Fruit fly (Drosophila melanogaster) whole organism, embryonic: ENCODE results near the gene bor.

Experiments used
- Bdp1 ChIP-seq: fragments of 200-800 bp; sonication (Bioruptor generic); optimal IDR thresholded peaks from 3 replicates; lab custom pipeline; 2016; ENCODE audit warnings: missing biosample characterization, missing genetic modification characterization
- CG12942 ChIP-seq: fragments of 200-800 bp; sonication (Bioruptor generic); optimal IDR thresholded peaks from 3 replicates; lab custom pipeline; 2016; ENCODE audit warnings: missing biosample characterization, missing genetic modification characterization
- CG13624 ChIP-seq: fragments of 200-800 bp; sonication (Bioruptor generic); optimal IDR thresholded peaks from 2 replicates; lab custom pipeline; 2016; ENCODE audit warnings: missing biosample characterization, missing genetic modification characterization
- CG13894 ChIP-seq: fragments of 200-800 bp; sonication (Bioruptor generic); optimal IDR thresholded peaks from 3 replicates; lab custom pipeline; 2018; ENCODE audit warnings: missing biosample characterization, mild to moderate bottlenecking, missing genetic modification characterization, moderate library complexity
- CG17186 ChIP-seq: fragments of 200-800 bp; sonication (Bioruptor generic); optimal IDR thresholded peaks from 3 replicates; lab custom pipeline; 2017; ENCODE audit warnings: missing biosample characterization, missing genetic modification reagents, missing genetic modification characterization
- CG17568 ChIP-seq: fragments of 200-800 bp; sonication (Bioruptor generic); optimal IDR thresholded peaks from 2 replicates; lab custom pipeline; 2018; ENCODE audit warnings: missing biosample characterization, mild to moderate bottlenecking, missing genetic modification characterization, moderate library complexity
- CG18262 ChIP-seq: fragments of 200-800 bp; optimal IDR thresholded peaks from 3 replicates; lab custom pipeline; 2019; ENCODE audit warnings: missing biosample characterization, mild to moderate bottlenecking, missing genetic modification characterization, moderate library complexity
- CG18764 ChIP-seq: fragments of 200-800 bp; sonication (Bioruptor generic); optimal IDR thresholded peaks from 3 replicates; lab custom pipeline; 2016; ENCODE audit warnings: missing biosample characterization, missing genetic modification characterization
- CG31388 ChIP-seq: fragments of 200-800 bp; sonication (Bioruptor generic); optimal IDR thresholded peaks from 2 replicates; lab custom pipeline; 2016; ENCODE audit warnings: missing biosample characterization, missing genetic modification characterization
- CG3847 ChIP-seq: fragments of 200-800 bp; sonication (Bioruptor generic); IDR thresholded peaks from 2 replicates; pipeline ENCODE4 v1.3.6; 2022; ENCODE audit warnings: missing biosample characterization, missing genetic modification characterization
- CG5180 ChIP-seq: fragments of 200-800 bp; sonication (Bioruptor generic); optimal IDR thresholded peaks from 3 replicates; lab custom pipeline; 2017; ENCODE audit warnings: missing biosample characterization, missing genetic modification characterization, mild to moderate bottlenecking, moderate library complexity, missing genetic modification reagents
- CG5245 ChIP-seq: fragments of 200-800 bp; sonication (Bioruptor generic); optimal IDR thresholded peaks from 3 replicates; lab custom pipeline; 2016; ENCODE audit warnings: missing biosample characterization, missing genetic modification characterization
- CG7357 ChIP-seq: fragments of 200-800 bp; sonication (Bioruptor generic); IDR thresholded peaks from 3 replicates; pipeline ENCODE4 v1.3.6; 2022; ENCODE audit warnings: missing biosample characterization, missing genetic modification characterization
- CG8290 ChIP-seq, 3 experiments: fragments of 200-800 bp; sonication (Bioruptor generic); optimal IDR thresholded peaks; 2 replicates each; lab custom pipeline; 2016 to 2019; ENCODE audit warnings: missing biosample characterization in 3 of 3, missing genetic modification characterization in 3 of 3, mild to moderate bottlenecking in 2 of 3, moderate library complexity in 1 of 3
- CG8388 ChIP-seq: fragments of 200-800 bp; sonication (Bioruptor generic); optimal IDR thresholded peaks from 2 replicates; lab custom pipeline; 2019; ENCODE audit warnings: missing biosample characterization, mild to moderate bottlenecking, missing genetic modification characterization, moderate library complexity
- CG8944 ChIP-seq: fragments of 200-800 bp; sonication (Bioruptor generic); optimal IDR thresholded peaks from 3 replicates; lab custom pipeline; 2016; ENCODE audit warnings: missing biosample characterization, missing genetic modification characterization
- CG9437 ChIP-seq: fragments of 200-800 bp; sonication (Bioruptor generic); optimal IDR thresholded peaks from 2 replicates; lab custom pipeline; 2018; ENCODE audit warnings: missing biosample characterization, mild to moderate bottlenecking, missing genetic modification characterization
- CG9727 ChIP-seq: fragments of 200-800 bp; sonication (Bioruptor generic); optimal IDR thresholded peaks from 3 replicates; lab custom pipeline; 2017; ENCODE audit warnings: missing biosample characterization, mild to moderate bottlenecking, missing genetic modification characterization
- D ChIP-seq, 2 experiments: fragments of 200-800 bp in 1 of 2; fragments of >200 bp in 1 of 2; sonication (Bioruptor generic) in 1 of 2; optimal IDR thresholded peaks; 2 replicates in 1 of 2; 3 replicates in 1 of 2; lab custom pipeline; 2017; ENCODE audit warnings: mild to moderate bottlenecking in 1 of 2, missing biosample characterization in 1 of 2, missing genetic modification characterization in 1 of 2, missing genetic modification reagents in 1 of 2
- Dip2 ChIP-seq: fragments of 200-800 bp; sonication (Bioruptor generic); IDR thresholded peaks from 2 replicates; pipeline ENCODE4 v1.3.6; 2022; ENCODE audit warnings: missing biosample characterization, missing genetic modification characterization
- HLH54F ChIP-seq: fragments of 200-800 bp; sonication (Bioruptor generic); optimal IDR thresholded peaks from 3 replicates; lab custom pipeline; 2016; ENCODE audit warnings: missing biosample characterization, missing genetic modification characterization
- NfI ChIP-seq: fragments of 200-800 bp; sonication (Bioruptor generic); optimal IDR thresholded peaks from 3 replicates; lab custom pipeline; 2018; ENCODE audit warnings: missing biosample characterization, mild to moderate bottlenecking, missing genetic modification characterization, moderate library complexity
- Opbp ChIP-seq: fragments of 200-800 bp; sonication (Bioruptor generic); IDR thresholded peaks from 3 replicates; pipeline ENCODE4 v1.3.6; 2022; ENCODE audit warnings: missing biosample characterization, missing genetic modification characterization; ENCODE audit not compliant: partially characterized antibody
- Ssrp ChIP-seq: fragments of 200-800 bp; sonication (Bioruptor generic); optimal IDR thresholded peaks from 2 replicates; lab custom pipeline; 2018; ENCODE audit warnings: missing biosample characterization, mild to moderate bottlenecking, missing genetic modification characterization, moderate library complexity
- abd-A ChIP-seq: fragments of 200-800 bp; sonication (Bioruptor generic); optimal IDR thresholded peaks from 3 replicates; lab custom pipeline; 2019; ENCODE audit warnings: missing biosample characterization, mild to moderate bottlenecking, missing genetic modification characterization, moderate library complexity
- ash1 ChIP-seq: fragments of 200-800 bp; sonication (Bioruptor generic); optimal IDR thresholded peaks from 2 replicates; lab custom pipeline; 2018; ENCODE audit warnings: missing biosample characterization, mild to moderate bottlenecking, missing genetic modification characterization
- bab2 ChIP-seq: fragments of 200-800 bp; sonication (Bioruptor generic); optimal IDR thresholded peaks from 2 replicates; lab custom pipeline; 2016; ENCODE audit warnings: missing biosample characterization, missing genetic modification characterization
- gcm ChIP-seq: fragments of 200-800 bp; sonication (Bioruptor generic); optimal IDR thresholded peaks from 2 replicates; lab custom pipeline; 2019; ENCODE audit warnings: missing biosample characterization, mild to moderate bottlenecking, missing genetic modification characterization, moderate library complexity
- grn ChIP-seq: fragments of 200-800 bp; sonication (Bioruptor generic); optimal IDR thresholded peaks from 3 replicates; lab custom pipeline; 2017; ENCODE audit warnings: missing biosample characterization, missing genetic modification characterization
- gsb-n ChIP-seq: fragments of 200-800 bp; sonication (Bioruptor generic); optimal IDR thresholded peaks from 3 replicates; lab custom pipeline; 2018; ENCODE audit warnings: missing biosample characterization, mild to moderate bottlenecking, missing genetic modification characterization
- ind ChIP-seq: fragments of 200-800 bp; sonication (Bioruptor generic); optimal IDR thresholded peaks from 3 replicates; lab custom pipeline; 2016; ENCODE audit warnings: missing biosample characterization, missing genetic modification characterization
- jumu ChIP-seq: fragments of 200-800 bp; sonication (Bioruptor generic); optimal IDR thresholded peaks from 3 replicates; lab custom pipeline; 2016; ENCODE audit warnings: missing biosample characterization, missing genetic modification characterization
- knrl ChIP-seq: fragments of 200-800 bp; sonication (Bioruptor generic); IDR thresholded peaks from 3 replicates; pipeline ENCODE4 v1.3.6; 2022; ENCODE audit warnings: missing biosample characterization, missing genetic modification characterization; ENCODE audit not compliant: partially characterized antibody
- nau ChIP-seq: fragments of 200-800 bp; sonication (Bioruptor generic); optimal IDR thresholded peaks from 3 replicates; lab custom pipeline; 2017; ENCODE audit warnings: missing biosample characterization, mild to moderate bottlenecking, missing genetic modification characterization, missing genetic modification reagents
- nom ChIP-seq: fragments of 200-800 bp; sonication (Bioruptor generic); optimal IDR thresholded peaks from 2 replicates; lab custom pipeline; 2017; ENCODE audit warnings: missing biosample characterization, missing genetic modification characterization, mild to moderate bottlenecking, moderate library complexity, missing genetic modification reagents
- org-1 ChIP-seq: fragments of 200-800 bp; sonication (Bioruptor generic); optimal IDR thresholded peaks from 2 replicates; lab custom pipeline; 2017; ENCODE audit warnings: missing biosample characterization, missing genetic modification characterization
- sc ChIP-seq, 3 experiments: fragments of >200 bp in 2 of 3; fragments of 200-800 bp in 1 of 3; sonication (Bioruptor generic) in 1 of 3; optimal IDR thresholded peaks; 2 replicates in 2 of 3; 3 replicates in 1 of 3; lab custom pipeline; 2017; ENCODE audit warnings: mild to moderate bottlenecking in 1 of 3, missing biosample characterization in 1 of 3, missing genetic modification characterization in 1 of 3, missing genetic modification reagents in 1 of 3
- tll ChIP-seq, 2 experiments: fragments of 200-800 bp in 1 of 2; fragments of >200 bp in 1 of 2; sonication (Bioruptor generic) in 1 of 2; optimal IDR thresholded peaks; 2 replicates each; lab custom pipeline; 2017 to 2019; ENCODE audit warnings: missing biosample characterization in 2 of 2, missing genetic modification characterization in 2 of 2, mild to moderate bottlenecking in 1 of 2, moderate library complexity in 1 of 2
- trh ChIP-seq: fragments of 200-800 bp; sonication (Bioruptor generic); optimal IDR thresholded peaks from 2 replicates; lab custom pipeline; 2016; ENCODE audit warnings: missing biosample characterization, missing genetic modification characterization
- vfl ChIP-seq: fragments of 200-800 bp; sonication (Bioruptor generic); optimal IDR thresholded peaks from 2 replicates; lab custom pipeline; 2016; ENCODE audit warnings: missing biosample characterization, missing genetic modification characterization
- vnd ChIP-seq: fragments of 200-800 bp; sonication (Bioruptor generic); IDR thresholded peaks from 3 replicates; pipeline ENCODE4 v1.3.6; 2022; ENCODE audit warnings: missing biosample characterization, missing genetic modification characterization; ENCODE audit not compliant: partially characterized antibody
- zen ChIP-seq: fragments of 200-800 bp; sonication (Bioruptor generic); optimal IDR thresholded peaks from 3 replicates; lab custom pipeline; 2018; ENCODE audit warnings: missing biosample characterization, mild to moderate bottlenecking, missing genetic modification characterization, moderate library complexity

Gene bor

dm6 chr3R:16241102-16241779 is 22.7 kb downstream of the bor start (continued):
- TF ChIP-seq ind (GFP tag; lab: Kevin White, UChicago) (peak; percentile 8), CG7357 (GFP tag; lab: Robert Waterston, UW) (0 out of 3 replicates have a peak, but pooled peaks have one; percentile 16), vnd (GFP tag; lab: Robert Waterston, UW) (no peak), gcm (GFP tag; lab: Kevin White, UChicago) (peak; percentile 32), ash1 (GFP tag; lab: Kevin White, UChicago) (peak; percentile 48), nau (GFP tag; lab: Kevin White, UChicago) (peak; percentile 47), CG5245 (GFP tag; lab: Kevin White, UChicago) (no peak), CG12942 (GFP tag; lab: Kevin White, UChicago) (no peak), CG18764 (GFP tag; lab: Kevin White, UChicago) (peak; percentile 13), CG8944 (GFP tag; lab: Kevin White, UChicago) (no peak), abd-A (peak; percentile 96), CG17568 (GFP tag; lab: Kevin White, UChicago) (peak; percentile 50), D (optimal IDR thresholded peaks at IDR 0.05; lab: Kevin White, UChicago) (peak; percentile 33), D (GFP tag; optimal IDR thresholded peaks at IDR 0.05; lab: Kevin White, UChicago) (peak; percentile 0), CG3847 (no peak), CG18262 (tag; lab: Kevin White, UChicago) (peak; percentile 87), Opbp (no peak), Dip2 (GFP tag; lab: Robert Waterston, UW) (no peak), knrl (GFP tag; lab: Robert Waterston, UW) (no peak), CG17186 (no peak), gsb-n (peak; percentile 29), zen (tag; lab: Kevin White, UChicago) (no peak), NfI (GFP tag; lab: Kevin White, UChicago) (peak; percentile 49), CG8388 (GFP tag; lab: Kevin White, UChicago) (no peak), CG31388 (GFP tag; lab: Kevin White, UChicago) (no peak)

DNA sequence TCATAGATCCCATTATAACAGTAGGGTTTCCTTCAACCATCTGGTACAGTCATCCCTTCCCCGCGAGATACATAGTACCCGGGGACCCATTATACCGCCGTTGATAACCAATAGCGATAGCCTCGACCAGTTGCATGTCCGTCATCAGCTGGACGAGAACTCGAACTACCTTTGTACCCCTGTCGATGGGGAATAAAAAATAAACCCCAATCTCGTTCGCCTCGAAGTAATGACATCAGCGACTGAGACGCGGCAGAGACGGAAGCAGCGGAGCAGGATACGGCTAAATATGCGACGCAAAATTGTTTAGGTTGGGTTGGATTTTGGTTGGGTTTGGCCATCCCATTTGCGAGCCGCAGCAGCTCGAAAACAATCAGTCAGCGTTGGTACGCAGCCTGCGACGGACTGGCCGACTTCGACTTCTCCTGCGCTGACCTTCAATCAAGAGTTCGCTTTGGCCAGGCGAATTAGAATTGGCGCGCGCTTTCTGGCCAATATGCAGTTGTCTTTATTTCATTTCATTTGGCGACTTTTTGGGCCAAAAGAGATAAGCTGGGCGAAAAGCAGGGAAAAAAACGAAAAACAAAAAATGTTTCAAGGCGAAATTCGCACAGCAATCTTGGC is 23.3 kb downstream of the bor start:
- TF ChIP-seq CG8290 (GFP tag; optimal IDR thresholded peaks at IDR 0.05; lab: Kevin White, UChicago): no peak
- TF ChIP-seq CG8290 (tag; optimal IDR thresholded peaks at IDR 0.05; lab: Kevin White, UChicago): peak in 1 of 2 experiments; percentile 35
- TF ChIP-seq org-1 (GFP tag; lab: Kevin White, UChicago): peak; percentile 29
- no peak for TF ChIP-seq tll (GFP tag; optimal IDR thresholded peaks at IDR 0.05; lab: Kevin White, UChicago)
- TF ChIP-seq sc (optimal IDR thresholded peaks at IDR 0.05; lab: Kevin White, UChicago): no peak
- no peak for TF ChIP-seq sc (GFP tag; optimal IDR thresholded peaks at IDR 0.05; lab: Kevin White, UChicago)
- peak; percentile 29 for TF ChIP-seq Ssrp (tag; lab: Kevin White, UChicago)
- TF ChIP-seq CG9437: no peak
- TF ChIP-seq jumu: peak; percentile 4
- TF ChIP-seq grn (GFP tag; lab: Kevin White, UChicago): no peak
- TF ChIP-seq CG9727: peak; percentile 7
- no peak for TF ChIP-seq CG5180 (GFP tag; lab: Kevin White, UChicago)
- TF ChIP-seq vfl (GFP tag; lab: Kevin White, UChicago): peak; percentile 22
- TF ChIP-seq trh (GFP tag; lab: Kevin White, UChicago): no peak
- no peak for TF ChIP-seq HLH54F (GFP tag; lab: Kevin White, UChicago)
- peak; percentile 19 for TF ChIP-seq bab2 (GFP tag; lab: Kevin White, UChicago)
- TF ChIP-seq nom (GFP tag; lab: Kevin White, UChicago): peak; percentile 37
- peak; percentile 10 for TF ChIP-seq Bdp1
- TF ChIP-seq CG13894 (tag; lab: Kevin White, UChicago): peak; percentile 66
- TF ChIP-seq CG13624 (GFP tag; lab: Kevin White, UChicago): peak; percentile 18
